Fruit fly (Drosophila melanogaster): ENCODE results near the gene Lgr1.

DNA sequence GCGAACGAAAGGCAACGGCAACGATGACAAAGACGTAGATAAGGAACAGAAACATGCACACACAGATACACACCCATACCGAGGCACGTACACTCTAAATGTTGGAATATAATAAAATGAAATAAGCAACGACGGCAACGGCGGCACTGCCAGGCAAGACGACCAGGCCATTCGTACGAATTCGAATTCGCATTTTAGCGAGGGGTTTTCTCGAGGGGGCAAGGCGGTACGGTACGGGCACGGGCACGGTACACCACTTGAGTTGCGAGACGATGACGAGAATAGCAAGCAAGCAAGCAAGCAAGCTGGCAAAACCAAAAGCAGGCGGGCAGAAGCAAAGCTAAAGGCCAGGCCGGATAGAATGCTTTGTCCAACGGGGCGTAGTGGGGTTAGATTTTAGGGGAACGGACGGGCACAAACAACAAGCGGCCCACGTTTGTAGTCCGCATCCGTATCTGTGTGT, 24.4 kb upstream of the Lgr1 start:
- TF ChIP-seq usp (GFP tag; optimal IDR thresholded peaks at IDR 0.05): no peak
- TF ChIP-seq psq (optimal IDR thresholded peaks at IDR 0.05): no peak
- TF ChIP-seq Dll (optimal IDR thresholded peaks at IDR 0.05): no peak

Data from whole organism.